Worm (Caenorhabditis elegans) whole organism, L2 larva: ENCODE data around the gene C48B4.11.

Experiments used
- ZK546.5 ChIP-seq: sonication (generic microtip); optimal IDR thresholded peaks from 2 replicates; lab custom pipeline; 2017; ENCODE audit warnings: missing biosample characterization, missing genetic modification characterization
- lin-13 ChIP-seq: fragments of 150-350 bp; optimal IDR thresholded peaks from 2 replicates; lab custom pipeline; 2014; ENCODE audit warnings: missing biosample characterization, missing genetic modification reagents, missing genetic modification characterization
- unc-62 ChIP-seq: fragments of 150-350 bp; optimal IDR thresholded peaks from 2 replicates; lab custom pipeline; 2014; ENCODE audit warnings: missing biosample characterization, missing genetic modification reagents, missing genetic modification characterization

DNA sequence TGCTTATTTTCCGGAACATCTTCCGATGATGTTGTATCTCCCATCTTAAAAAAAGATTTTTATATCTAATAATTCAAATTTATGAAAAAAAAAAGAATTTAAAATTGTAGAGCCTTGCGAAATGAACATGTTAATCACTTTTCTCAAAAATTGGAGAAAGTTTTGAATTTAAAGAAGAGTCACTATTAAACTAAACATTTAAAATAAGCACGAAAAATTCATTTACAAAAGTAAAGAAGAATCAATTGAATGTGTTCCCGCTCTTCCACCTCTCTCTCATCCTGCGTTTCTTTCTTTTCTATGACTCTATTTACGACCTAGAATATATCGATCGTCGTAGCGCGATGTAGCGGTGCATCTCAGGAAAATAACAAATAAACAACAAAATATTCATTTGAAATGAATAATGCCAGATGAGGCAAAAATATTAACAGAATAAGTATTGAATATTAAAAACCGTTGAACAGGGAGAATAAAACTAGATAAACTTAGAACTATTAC lies 27.2 kb downstream of the C48B4.11 start, which contains the start of gene ZK1098.3:
- no peak for TF ChIP-seq ZK546.5 (tag; lab: Kevin White, UChicago)
- TF ChIP-seq unc-62 (GFP tag; lab: Kevin White, UChicago), result no peak
- TF ChIP-seq lin-13 (GFP tag; lab: Kevin White, UChicago), result peak; percentile 16
